Worm (Caenorhabditis elegans): ENCODE data around the gene srbc-11.

The srbc-11 gene

ce11 chrV:7490340-7490739 is 4.7 kb downstream of the srbc-11 start, which contains the start of gene srbc-9:
TSS of gene srbc-9 (minus strand) at chrV:7490440.
- TF ChIP-seq attf-5 (GFP tag; optimal IDR thresholded peaks at IDR 0.05) = no peak
- no peak for TF ChIP-seq nfyb-1 (GFP tag; IDR thresholded peaks at IDR 0.05)
- TF ChIP-seq ceh-27 (GFP tag; optimal IDR thresholded peaks at IDR 0.05) = no peak

- TF ChIP-seq B0035.1 (tag; optimal IDR thresholded peaks at IDR 0.05) (no peak), unc-62 (GFP tag; optimal IDR thresholded peaks at IDR 0.05) (no peak), chd-7 (tag; optimal IDR thresholded peaks at IDR 0.05) (no peak), lsl-1 (GFP tag; optimal IDR thresholded peaks at IDR 0.05) (no peak), nhr-80 (tag; optimal IDR thresholded peaks at IDR 0.05) (no peak), nhr-27 (tag; optimal IDR thresholded peaks at IDR 0.05) (no peak), hsf-1 (GFP tag; IDR thresholded peaks at IDR 0.05) (no peak), rpc-1 (optimal IDR thresholded peaks at IDR 0.05) (no peak), rpc-1 (tag; optimal IDR thresholded peaks at IDR 0.05) (no peak), sea-2 (GFP tag; IDR thresholded peaks at IDR 0.05) (no peak), snpc-1.1 (tag; optimal IDR thresholded peaks at IDR 0.05; ENCODE audit: insufficient read depth) (no peak), tlf-1 (GFP tag; optimal IDR thresholded peaks at IDR 0.05) (no peak), lag-1 (GFP tag; IDR thresholded peaks at IDR 0.05) (no peak)
These were observed 7.6 kb downstream of the srbc-11 start, which contains the start of gene srbc-7 for ce11 chrV:7487518-7487917. TSS of gene srbc-7 (minus strand) at chrV:7487618.

ce11 chrV:7485000-7485399 is 10.1 kb downstream of the srbc-11 start, which contains the start of gene srbc-8:
TSS of gene srbc-8 (minus strand) at chrV:7485100.
- no peak for TF ChIP-seq Y53G8AR.9 (GFP tag; conservative IDR thresholded peaks at IDR 0.05)
- no peak for TF ChIP-seq snpc-1.1 (tag; optimal IDR thresholded peaks at IDR 0.05; ENCODE audit: insufficient read depth)
- TF ChIP-seq F57A8.1 (GFP tag; optimal IDR thresholded peaks at IDR 0.05) = no peak
- TF ChIP-seq B0261.1 (tag; optimal IDR thresholded peaks at IDR 0.05) = no peak
- no peak for TF ChIP-seq hlh-26 (GFP tag; conservative IDR thresholded peaks at IDR 0.05)
- TF ChIP-seq egrh-3 (GFP tag; IDR thresholded peaks at IDR 0.05) = no peak
- no peak for TF ChIP-seq F39B2.1 (GFP tag; IDR thresholded peaks at IDR 0.05)
- TF ChIP-seq ceh-58 (GFP tag; IDR thresholded peaks at IDR 0.05) = no peak
- no peak for TF ChIP-seq mxl-1 (tag; optimal IDR thresholded peaks at IDR 0.05)
- no peak for TF ChIP-seq nhr-179 (tag; optimal IDR thresholded peaks at IDR 0.05)
- no peak for TF ChIP-seq efl-1 (GFP tag; optimal IDR thresholded peaks at IDR 0.05)
- no peak for TF ChIP-seq F10E7.11 (tag; optimal IDR thresholded peaks at IDR 0.05)
- no peak for TF ChIP-seq attf-6 (GFP tag; IDR thresholded peaks at IDR 0.05)
- no peak for TF ChIP-seq lin-35 (GFP tag; optimal IDR thresholded peaks at IDR 0.05)
- TF ChIP-seq B0336.3 (GFP tag; IDR thresholded peaks at IDR 0.05) = no peak
- no peak for TF ChIP-seq mel-28 (tag; optimal IDR thresholded peaks at IDR 0.05; ENCODE audit: borderline replicate concordance)

- TF ChIP-seq athp-1 (tag; optimal IDR thresholded peaks at IDR 0.05) (no peak), madf-8 (GFP tag; conservative IDR thresholded peaks at IDR 0.05) (no peak)
These were observed 14.1 kb downstream of the srbc-11 start, which contains the start of gene C18B10.6 for ce11 chrV:7480949-7481348. TSS of gene C18B10.6 (minus strand) at chrV:7481049.

- no peak for TF ChIP-seq cebp-1 (GFP tag; IDR thresholded peaks at IDR 0.05)
- no peak for TF ChIP-seq cebp-1 (tag; optimal IDR thresholded peaks at IDR 0.05)
- TF ChIP-seq ets-4 (GFP tag; optimal IDR thresholded peaks at IDR 0.05) = no peak
- TF ChIP-seq aptf-3 (GFP tag; IDR thresholded peaks at IDR 0.05) = no peak
- no peak for TF ChIP-seq madf-6 (GFP tag; IDR thresholded peaks at IDR 0.05)
- TF ChIP-seq nfya-2 (GFP tag; IDR thresholded peaks at IDR 0.05) = no peak
- TF ChIP-seq gei-17 (GFP tag; optimal IDR thresholded peaks at IDR 0.05) = no peak
These were observed 16.7 kb downstream of the srbc-11 start, which contains the start of gene str-190 for ce11 chrV:7478404-7478803. TSS of gene str-190 (minus strand) at chrV:7478504.

Measured in whole organism, young adult.